Fruit fly (Drosophila melanogaster) whole organism, adult: ENCODE results near the gene Itgbn.

ENCODE experiments used
- CG7101 ChIP-seq: fragments of 200-800 bp; sonication (Bioruptor generic); optimal IDR thresholded peaks from 2 replicates; lab custom pipeline; 2018; ENCODE audit warnings: missing biosample characterization, mild to moderate bottlenecking, missing genetic modification characterization, moderate library complexity
- Clk ChIP-seq: fragments of 200-800 bp; sonication (Bioruptor generic); optimal IDR thresholded peaks from 2 replicates; lab custom pipeline; 2017; ENCODE audit warnings: missing biosample characterization, missing genetic modification characterization
- Crg-1 ChIP-seq: fragments of 200-800 bp; sonication (Bioruptor generic); optimal IDR thresholded peaks from 2 replicates; lab custom pipeline; 2016; ENCODE audit warnings: missing biosample characterization, missing genetic modification characterization
- Hr96 ChIP-seq: fragments of 200-800 bp; sonication (Bioruptor generic); optimal IDR thresholded peaks from 2 replicates; lab custom pipeline; 2016; ENCODE audit warnings: missing biosample characterization, missing genetic modification characterization
- Mnt ChIP-seq: fragments of 200-800 bp; sonication (Bioruptor generic); optimal IDR thresholded peaks from 2 replicates; lab custom pipeline; 2016; ENCODE audit warnings: missing biosample characterization, mild to moderate bottlenecking, missing genetic modification characterization
- cic ChIP-seq: fragments of 200-800 bp; sonication (Bioruptor generic); optimal IDR thresholded peaks from 2 replicates; lab custom pipeline; 2017; ENCODE audit warnings: missing biosample characterization, mild to moderate bottlenecking, missing genetic modification characterization, moderate library complexity
- kay ChIP-seq: fragments of 200-800 bp; sonication (Bioruptor generic); peaks from one replicate; lab custom pipeline; 2016; ENCODE audit warnings: missing biosample characterization, missing genetic modification characterization, borderline replicate concordance
- ovo ChIP-seq: fragments of 200-800 bp; sonication (Bioruptor generic); optimal IDR thresholded peaks from 2 replicates; lab custom pipeline; 2016; ENCODE audit warnings: missing biosample characterization, missing genetic modification characterization
- tj ChIP-seq: fragments of 200-800 bp; sonication (Bioruptor generic); optimal IDR thresholded peaks from 3 replicates; lab custom pipeline; 2017; ENCODE audit warnings: missing biosample characterization, mild to moderate bottlenecking, missing genetic modification characterization, moderate library complexity

- TF ChIP-seq Clk (GFP tag; lab: Kevin White, UChicago) (no peak), kay (no peak), cic (GFP tag; lab: Kevin White, UChicago) (no peak), ovo (GFP tag; lab: Kevin White, UChicago) (no peak), tj (GFP tag; lab: Kevin White, UChicago) (no peak), CG7101 (tag; lab: Kevin White, UChicago) (no peak), Crg-1 (GFP tag; lab: Kevin White, UChicago) (no peak), Hr96 (GFP tag; lab: Kevin White, UChicago) (no peak), Mnt (GFP tag; lab: Kevin White, UChicago) (no peak)
Measured at dm6 chr2L:21070825-21071224, 18.0 kb downstream of the Itgbn start.
